Worm (Caenorhabditis elegans): ENCODE results near the gene nhr-61.

nhr-61 gene

DNA sequence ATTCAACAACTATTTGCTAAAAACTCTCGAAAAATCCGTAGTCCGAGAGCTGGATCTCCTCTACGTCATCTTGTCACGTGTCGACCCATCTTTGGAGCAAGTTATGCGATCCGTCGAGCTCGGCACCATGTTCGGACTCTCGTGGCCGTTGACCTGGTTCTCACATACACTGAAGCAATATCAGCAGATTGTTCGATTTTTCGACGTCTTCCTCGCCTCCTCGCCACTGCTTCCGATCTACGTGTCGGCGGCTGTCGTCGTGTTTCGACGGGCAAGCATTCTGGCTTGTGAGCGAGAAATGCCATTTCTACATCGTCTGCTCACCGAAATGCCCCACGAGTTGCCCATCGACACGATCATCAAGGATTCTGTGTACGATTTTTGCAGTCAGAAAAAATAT is 19.0 kb downstream of the nhr-61 start:
- 0 out of 2 replicates have a peak, but pooled peaks have one; percentile 16 for TF ChIP-seq madf-6 (GFP tag; IDR thresholded peaks at IDR 0.05)
- no peak for TF ChIP-seq hrde-1 (tag; optimal IDR thresholded peaks at IDR 0.05; ENCODE audit: borderline replicate concordance)
- TF ChIP-seq attf-6 (GFP tag; IDR thresholded peaks at IDR 0.05) = no peak
- peak; percentile 56 for TF ChIP-seq zfh-2 (GFP tag; conservative IDR thresholded peaks at IDR 0.05)
- no peak for TF ChIP-seq lin-35 (GFP tag; optimal IDR thresholded peaks at IDR 0.05)

DNA sequence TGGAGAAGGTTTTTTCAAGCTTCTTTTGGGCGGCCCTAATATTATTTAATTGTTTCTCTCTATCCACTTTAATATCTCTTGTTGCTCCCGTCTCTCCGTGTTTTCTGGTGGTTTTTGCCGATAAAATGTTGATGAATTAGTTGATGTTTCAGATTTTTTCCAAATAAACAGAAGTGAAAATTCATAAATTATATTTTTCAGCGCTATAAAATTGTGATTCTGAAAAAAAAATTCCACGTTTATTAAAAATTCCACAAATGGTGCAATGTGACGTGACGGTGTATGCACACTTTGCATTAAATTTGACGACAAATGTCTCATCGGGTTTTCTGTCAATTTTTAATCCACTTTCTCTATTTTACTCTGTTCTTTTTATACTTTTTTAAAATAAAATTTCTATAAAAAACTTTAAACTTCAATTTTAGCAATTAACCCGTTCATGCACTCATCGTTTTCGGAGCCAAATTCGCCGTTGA is 20.3 kb downstream of the nhr-61 start, which contains the start of gene tbc-20:
tbc-20 (plus strand) TSS at position 426 of the 476 bp plus-strand sequence.
- peak; percentile 31; the same call in 1 of the 2 replicates for TF ChIP-seq mcd-1 (GFP tag; IDR thresholded peaks at IDR 0.05)
- peak; percentile 29 for TF ChIP-seq lin-54 (GFP tag; optimal IDR thresholded peaks at IDR 0.05)
- TF ChIP-seq hmg-20 (GFP tag; IDR thresholded peaks at IDR 0.05) = no peak
- peak; percentile 59 for TF ChIP-seq snpc-1.3 (tag; optimal IDR thresholded peaks at IDR 0.05; ENCODE audit: insufficient read depth)
- peak; percentile 74 for TF ChIP-seq madf-8 (GFP tag; conservative IDR thresholded peaks at IDR 0.05)
- peak; percentile 56 for TF ChIP-seq snpc-3.4 (tag; optimal IDR thresholded peaks at IDR 0.05)
- peak; percentile 40 for TF ChIP-seq efl-1 (GFP tag; optimal IDR thresholded peaks at IDR 0.05)
- TF ChIP-seq rec-8 (tag; optimal IDR thresholded peaks at IDR 0.05) = no peak
- no peak for TF ChIP-seq somi-1 (GFP tag; optimal IDR thresholded peaks at IDR 0.05)
- TF ChIP-seq nhr-120 (GFP tag; IDR thresholded peaks at IDR 0.05) = no peak
- peak; percentile 34 for TF ChIP-seq him-1 (tag; optimal IDR thresholded peaks at IDR 0.05)
- peak; percentile 38 for TF ChIP-seq hrde-1 (tag; optimal IDR thresholded peaks at IDR 0.05; ENCODE audit: borderline replicate concordance)
- no peak for TF ChIP-seq madf-10 (tag; optimal IDR thresholded peaks at IDR 0.05)
- TF ChIP-seq lsy-27 (tag; optimal IDR thresholded peaks at IDR 0.05; ENCODE audit: borderline replicate concordance, insufficient read depth) = no peak
- TF ChIP-seq lin-35 (GFP tag; optimal IDR thresholded peaks at IDR 0.05) = peak in 1 of 3 experiments; percentile 28
- peak; percentile 62 for TF ChIP-seq D2030.7 (GFP tag; IDR thresholded peaks at IDR 0.05)
- peak; percentile 38 for TF ChIP-seq hmg-1.2 (GFP tag; IDR thresholded peaks at IDR 0.05)
- TF ChIP-seq F37B4.10 (GFP tag; IDR thresholded peaks at IDR 0.05) = no peak
- TF ChIP-seq nfya-2 (GFP tag; IDR thresholded peaks at IDR 0.05) = no peak
- TF ChIP-seq attf-6 (GFP tag; IDR thresholded peaks at IDR 0.05) = 0 out of 2 replicates have a peak, but pooled peaks have one; percentile 19
- peak; percentile 6 for TF ChIP-seq lin-40 (tag; optimal IDR thresholded peaks at IDR 0.05)
- no peak for TF ChIP-seq B0261.1 (tag; optimal IDR thresholded peaks at IDR 0.05)
- no peak for TF ChIP-seq pbrm-1 (GFP tag; IDR thresholded peaks at IDR 0.05)
- TF ChIP-seq sea-2 (GFP tag; IDR thresholded peaks at IDR 0.05) = no peak
- peak; percentile 57; the same call in 1 of the 2 replicates for TF ChIP-seq ekl-4 (GFP tag; IDR thresholded peaks at IDR 0.05)
- TF ChIP-seq tbp1 (GFP tag; optimal IDR thresholded peaks at IDR 0.05) = peak; percentile 26
- TF ChIP-seq madf-3 (GFP tag; IDR thresholded peaks at IDR 0.05) = no peak
- peak; percentile 49 for TF ChIP-seq snpc-4 (GFP tag; optimal IDR thresholded peaks at IDR 0.05)
- TF ChIP-seq snpc-4 (tag; optimal IDR thresholded peaks at IDR 0.05) = peak in 3 of 4 experiments; percentile 46 to 73 (median 68)
- TF ChIP-seq ZK185.1 (tag; optimal IDR thresholded peaks at IDR 0.05; ENCODE audit: poor library complexity, severe bottlenecking) = peak; percentile 28
- TF ChIP-seq athp-1 (tag; optimal IDR thresholded peaks at IDR 0.05) = peak; percentile 19
- TF ChIP-seq attf-3 (GFP tag; conservative IDR thresholded peaks at IDR 0.05) = peak; percentile 41; the same call in 1 of the 2 replicates
- no peak for TF ChIP-seq rpc-1 (optimal IDR thresholded peaks at IDR 0.05)
- no peak for TF ChIP-seq rpc-1 (tag; optimal IDR thresholded peaks at IDR 0.05)
- TF ChIP-seq xnd-1 (tag; optimal IDR thresholded peaks at IDR 0.05) = peak; percentile 56
- peak; percentile 56 for TF ChIP-seq F33H1.4 (GFP tag; IDR thresholded peaks at IDR 0.05)
- peak; percentile 12 for TF ChIP-seq unc-130 (GFP tag; optimal IDR thresholded peaks at IDR 0.05)
- TF ChIP-seq lsl-1 (GFP tag; optimal IDR thresholded peaks at IDR 0.05) = peak; percentile 48
- TF ChIP-seq let-607 (tag; optimal IDR thresholded peaks at IDR 0.05) = peak in 1 of 2 experiments; percentile 32
- no peak for TF ChIP-seq nhr-27 (tag; optimal IDR thresholded peaks at IDR 0.05)
- TF ChIP-seq ama-1 (optimal IDR thresholded peaks at IDR 0.05) = no peak
- TF ChIP-seq ama-1 (GFP tag; optimal IDR thresholded peaks at IDR 0.05) = peak in 1 of 2 experiments; percentile 9
- no peak for TF ChIP-seq lir-1 (GFP tag; conservative IDR thresholded peaks at IDR 0.05)
- peak; percentile 76 for TF ChIP-seq madf-6 (GFP tag; IDR thresholded peaks at IDR 0.05)
